Worm (Caenorhabditis elegans): ENCODE measurements around the gene AC3.12.

- TF ChIP-seq scrt-1 (GFP tag; IDR thresholded peaks at IDR 0.05) (no peak), F13C5.2 (tag; optimal IDR thresholded peaks at IDR 0.05) (no peak), hnd-1 (tag; optimal IDR thresholded peaks at IDR 0.05) (no peak), ets-7 (tag; optimal IDR thresholded peaks at IDR 0.05) (no peak), ama-1 (optimal IDR thresholded peaks at IDR 0.05) (no peak), flt-1 (GFP tag; IDR thresholded peaks at IDR 0.05) (no peak), hmg-4 (GFP tag; optimal IDR thresholded peaks at IDR 0.05) (no peak), ceh-36 (tag; optimal IDR thresholded peaks at IDR 0.05) (no peak), aly-1 (tag; optimal IDR thresholded peaks at IDR 0.05) (no peak)
Observed at ce11 chrV:10398431-10398830, 19.2 kb upstream of the AC3.12 start, which contains the start of gene ugt-2.

All from whole organism, early embryonic.